Worm (Caenorhabditis elegans) whole organism, L3 larva: Measurements from ENCODE around the gene Y54G2A.12.
"Not testable (repeated sequence)": the region's sequence is repeated elsewhere in the genome, so short reads cannot be mapped to it uniquely, and the experiment has no call there.

Experiments
- R02D3.7 ChIP-seq: fragments of 150-350 bp; optimal IDR thresholded peaks from 2 replicates; lab custom pipeline; 2014; ENCODE audit warnings: missing biosample characterization, missing genetic modification characterization
- ZK546.5 ChIP-seq: sonication (generic microtip); optimal IDR thresholded peaks from 2 replicates; lab custom pipeline; 2017; ENCODE audit warnings: missing biosample characterization, missing genetic modification characterization
- ama-1 ChIP-seq: fragments of 150-350 bp; optimal IDR thresholded peaks from 2 replicates; lab custom pipeline; 2018
- ceh-16 ChIP-seq: sonication (generic microtip); optimal IDR thresholded peaks from 2 replicates; lab custom pipeline; 2017; ENCODE audit warnings: missing biosample characterization, missing genetic modification characterization
- ceh-28 ChIP-seq: fragments of 150-350 bp; optimal IDR thresholded peaks from 2 replicates; lab custom pipeline; 2014; ENCODE audit warnings: missing biosample characterization, missing genetic modification reagents, missing genetic modification characterization
- ceh-82 ChIP-seq: fragments of 150-350 bp; optimal IDR thresholded peaks from 2 replicates; lab custom pipeline; 2014; ENCODE audit warnings: missing biosample characterization, missing genetic modification characterization
- ceh-9 ChIP-seq: sonication (generic microtip); optimal IDR thresholded peaks from 2 replicates; lab custom pipeline; 2018; ENCODE audit warnings: missing biosample characterization, missing genetic modification characterization
- elt-2 ChIP-seq: sonication (generic microtip); optimal IDR thresholded peaks from 2 replicates; lab custom pipeline; 2016; ENCODE audit warnings: missing genetic modification reagents, mild to moderate bottlenecking, missing genetic modification characterization, missing compliant biosample characterization
- elt-3 ChIP-seq, 3 experiments: fragments of 150-350 bp in 1 of 3; sonication (generic microtip) in 2 of 3; optimal IDR thresholded peaks; 2 replicates in 2 of 3; 4 replicates in 1 of 3; lab custom pipeline; 2014 to 2017; ENCODE audit warnings: missing biosample characterization in 3 of 3, missing genetic modification characterization in 3 of 3
- fkh-10 ChIP-seq: sonication (generic microtip); optimal IDR thresholded peaks from 2 replicates; lab custom pipeline; 2017; ENCODE audit warnings: missing biosample characterization, missing genetic modification reagents, missing genetic modification characterization
- hmg-11 ChIP-seq: sonication (generic microtip); optimal IDR thresholded peaks from 2 replicates; lab custom pipeline; 2016; ENCODE audit warnings: missing genetic modification characterization, missing compliant biosample characterization
- jun-1 ChIP-seq: fragments of 150-350 bp; optimal IDR thresholded peaks from 2 replicates; lab custom pipeline; 2014; ENCODE audit warnings: missing biosample characterization, missing genetic modification reagents, missing genetic modification characterization
- lin-15B ChIP-seq: fragments of 150-350 bp; optimal IDR thresholded peaks from 2 replicates; lab custom pipeline; 2014; ENCODE audit warnings: missing biosample characterization, missing genetic modification characterization
- lin-39 ChIP-seq: fragments of 150-350 bp; optimal IDR thresholded peaks from 2 replicates; lab custom pipeline; 2018; ENCODE audit warnings: missing biosample characterization, missing genetic modification reagents, missing genetic modification characterization
- lsy-12 ChIP-seq: sonication (generic microtip); optimal IDR thresholded peaks from 2 replicates; lab custom pipeline; 2016; ENCODE audit warnings: mild to moderate bottlenecking, missing genetic modification characterization, missing compliant biosample characterization
- mdl-1 ChIP-seq: fragments of 150-350 bp; optimal IDR thresholded peaks from 2 replicates; lab custom pipeline; 2014; ENCODE audit warnings: missing biosample characterization, missing genetic modification characterization
- nfya-1 ChIP-seq: sonication (generic microtip); optimal IDR thresholded peaks from 2 replicates; lab custom pipeline; 2017; ENCODE audit warnings: missing genetic modification characterization, mild to moderate bottlenecking, missing compliant biosample characterization, antibody characterized with exemption, moderate library complexity; ENCODE audit not compliant: insufficient read depth
- nhr-11 ChIP-seq: fragments of 150-350 bp; optimal IDR thresholded peaks from 2 replicates; lab custom pipeline; 2014; ENCODE audit warnings: missing biosample characterization, missing genetic modification characterization
- nhr-12 ChIP-seq: fragments of 150-350 bp; optimal IDR thresholded peaks from 2 replicates; lab custom pipeline; 2014; ENCODE audit warnings: missing biosample characterization, missing genetic modification characterization
- nhr-23 ChIP-seq: fragments of 150-350 bp; optimal IDR thresholded peaks from 2 replicates; lab custom pipeline; 2014; ENCODE audit warnings: missing biosample characterization, missing genetic modification reagents, missing genetic modification characterization
- nhr-237 ChIP-seq: fragments of 150-350 bp; optimal IDR thresholded peaks from 2 replicates; lab custom pipeline; 2014; ENCODE audit warnings: missing biosample characterization, missing genetic modification characterization
- nhr-25 ChIP-seq: sonication (generic microtip); optimal IDR thresholded peaks from 2 replicates; lab custom pipeline; 2017; ENCODE audit warnings: missing biosample characterization, missing genetic modification characterization
- nhr-28 ChIP-seq: fragments of 150-350 bp; optimal IDR thresholded peaks from 2 replicates; lab custom pipeline; 2014; ENCODE audit warnings: missing biosample characterization, missing genetic modification characterization
- nhr-43 ChIP-seq: sonication (generic microtip); optimal IDR thresholded peaks from 2 replicates; lab custom pipeline; 2016; ENCODE audit warnings: mild to moderate bottlenecking, missing genetic modification characterization, missing compliant biosample characterization; ENCODE audit not compliant: poor library complexity, severe bottlenecking
- pha-4 ChIP-seq: fragments of 150-350 bp; optimal IDR thresholded peaks from 2 replicates; lab custom pipeline; 2014; ENCODE audit warnings: missing biosample characterization, missing genetic modification reagents, missing genetic modification characterization
- pqm-1 ChIP-seq: fragments of 150-350 bp; optimal IDR thresholded peaks from 2 replicates; lab custom pipeline; 2017; ENCODE audit warnings: missing biosample characterization, missing genetic modification characterization, inconsistent platforms
- skn-1 ChIP-seq: fragments of 150-350 bp; optimal IDR thresholded peaks from 2 replicates; lab custom pipeline; 2014; ENCODE audit warnings: missing biosample characterization, missing genetic modification characterization
- snpc-4 ChIP-seq: fragments of 150-350 bp; optimal IDR thresholded peaks from 2 replicates; lab custom pipeline; 2014; ENCODE audit warnings: missing biosample characterization, missing genetic modification characterization
- tbx-2 ChIP-seq: sonication (generic microtip); optimal IDR thresholded peaks from 2 replicates; lab custom pipeline; 2016; ENCODE audit warnings: mild to moderate bottlenecking, missing genetic modification characterization, missing compliant biosample characterization
- unc-62 ChIP-seq: fragments of 150-350 bp; sonication (generic microtip); optimal IDR thresholded peaks from 4 replicates; lab custom pipeline; 2014; ENCODE audit warnings: missing biosample characterization, missing genetic modification reagents, missing genetic modification characterization
- ztf-11 ChIP-seq: fragments of 150-350 bp; optimal IDR thresholded peaks from 2 replicates; lab custom pipeline; 2014; ENCODE audit warnings: missing biosample characterization, missing genetic modification characterization
- ztf-4 ChIP-seq: fragments of 150-350 bp; optimal IDR thresholded peaks from 2 replicates; lab custom pipeline; 2014; ENCODE audit warnings: missing biosample characterization, missing genetic modification characterization

Gene Y54G2A.12

ce11 chrIV:2799389-2799788 is 16.7 kb upstream of the Y54G2A.12 start, which contains the start of gene Y54G2A.10:
Gene Y54G2A.10, plus strand, starts transcription at chrIV:2799689.
- TF ChIP-seq ama-1 (lab: Kevin White, UChicago), result no peak
- no peak for TF ChIP-seq nhr-12 (tag; lab: Kevin White, UChicago)
- no peak for TF ChIP-seq nhr-237 (tag; lab: Kevin White, UChicago)
- no peak for TF ChIP-seq fkh-10 (GFP tag; lab: Kevin White, UChicago)
- TF ChIP-seq lsy-12 (tag; lab: Kevin White, UChicago), result no peak
- TF ChIP-seq ZK546.5, result no peak
- TF ChIP-seq ceh-16, result no peak
- TF ChIP-seq pqm-1 (tag; lab: Kevin White, UChicago), result no peak
- TF ChIP-seq ztf-11 (tag; lab: Kevin White, UChicago), result no peak
- TF ChIP-seq ceh-9 (tag; lab: Kevin White, UChicago), result no peak
- TF ChIP-seq ceh-82, result no peak
- TF ChIP-seq mdl-1 (tag; lab: Kevin White, UChicago), result no peak
- TF ChIP-seq nhr-28, result no peak
- TF ChIP-seq unc-62 (GFP tag; lab: Kevin White, UChicago), result no peak
- TF ChIP-seq nhr-43 (tag; lab: Kevin White, UChicago), result no peak
- no peak for TF ChIP-seq nhr-11 (tag; lab: Kevin White, UChicago)
- TF ChIP-seq nhr-25 (tag; lab: Kevin White, UChicago), result no peak
- TF ChIP-seq lin-15B, result no peak
- no peak for TF ChIP-seq R02D3.7 (tag; lab: Kevin White, UChicago)
- TF ChIP-seq jun-1, result no peak

DNA sequence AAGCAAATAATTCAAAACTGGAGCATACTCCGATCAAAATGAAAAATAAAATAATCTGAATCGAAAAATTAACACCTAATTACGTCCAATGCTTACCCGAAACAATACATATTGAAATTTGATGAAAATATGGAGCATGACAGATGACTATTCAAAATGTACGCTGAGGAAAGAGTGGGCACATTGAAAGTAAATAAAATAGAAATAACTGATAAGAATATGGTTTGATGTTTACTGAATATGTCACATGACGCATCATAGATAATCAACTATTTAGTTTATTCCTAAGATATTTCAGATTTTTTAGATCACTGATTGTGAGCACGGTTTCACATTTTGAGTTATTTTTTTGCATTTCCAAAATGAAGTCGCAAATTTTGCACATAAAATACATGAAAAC is 15.7 kb upstream of the Y54G2A.12 start, which contains the start of gene Y54G2A.52:
Y54G2A.52 (minus strand) TSS at position 348 of the 400 bp plus-strand sequence.
- TF ChIP-seq skn-1 (tag; lab: Kevin White, UChicago), result peak; percentile 35
- TF ChIP-seq pha-4 (tag; lab: Kevin White, UChicago), result peak; percentile 84
- TF ChIP-seq nfya-1, result no peak
- TF ChIP-seq lin-39 (tag; lab: Kevin White, UChicago), result no peak
- no peak for TF ChIP-seq ceh-16
- TF ChIP-seq pqm-1 (tag; lab: Kevin White, UChicago), result peak; percentile 74
- no peak for TF ChIP-seq nhr-28
- no peak for TF ChIP-seq ceh-9 (tag; lab: Kevin White, UChicago)
- TF ChIP-seq ztf-11 (tag; lab: Kevin White, UChicago), result no peak
- no peak for TF ChIP-seq ZK546.5
- TF ChIP-seq nhr-23 (tag; lab: Kevin White, UChicago), result no peak
- TF ChIP-seq elt-2 (tag; lab: Kevin White, UChicago), result peak; percentile 82
- TF ChIP-seq ama-1 (lab: Kevin White, UChicago), result no peak

ce11 chrIV:2793956-2794355 is 11.3 kb upstream of the Y54G2A.12 start:
- no peak for TF ChIP-seq ztf-4
- TF ChIP-seq R02D3.7 (tag; lab: Kevin White, UChicago), result no peak
- TF ChIP-seq nhr-237 (tag; lab: Kevin White, UChicago), result no peak
- no peak for TF ChIP-seq ama-1 (lab: Kevin White, UChicago)
- TF ChIP-seq nfya-1, result peak; percentile 88
- no peak for TF ChIP-seq skn-1 (tag; lab: Kevin White, UChicago)

DNA sequence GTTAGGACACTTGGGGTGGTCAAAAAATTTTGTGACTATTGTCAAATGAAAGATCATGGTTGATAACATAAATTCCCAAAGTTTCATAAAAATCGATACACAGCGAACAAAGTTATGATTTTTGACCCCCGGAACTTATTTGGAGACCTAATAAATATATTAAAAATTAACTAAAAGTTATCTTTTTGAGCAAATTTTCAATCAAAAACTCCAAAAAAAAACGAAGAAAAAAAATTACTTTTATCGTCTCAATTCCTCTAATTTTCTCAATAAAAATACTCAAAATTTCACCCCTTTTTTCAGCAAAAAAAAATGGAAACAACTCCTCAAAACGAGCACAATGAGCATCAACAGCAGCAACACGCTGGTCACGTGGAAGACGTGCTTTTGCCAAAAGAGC is 5.7 kb upstream of the Y54G2A.12 start, which contains the start of gene atln-1:
atln-1 (plus strand) TSS at position 301 of the 400 bp plus-strand sequence.
- not testable (repeated sequence) for TF ChIP-seq lin-39 (tag; lab: Kevin White, UChicago); snpc-4 (tag; lab: Kevin White, UChicago); unc-62 (GFP tag; lab: Kevin White, UChicago)

ce11 chrIV:2785057-2785456 is 2.4 kb upstream of the Y54G2A.12 start:
- no peak for TF ChIP-seq elt-3 (tag; optimal IDR thresholded peaks at IDR 0.05; lab: Kevin White, UChicago)
- peak; percentile 6 for TF ChIP-seq ceh-28 (tag; lab: Kevin White, UChicago)
- no peak for TF ChIP-seq hmg-11 (tag; lab: Kevin White, UChicago)
- peak; percentile 40 for TF ChIP-seq nhr-23 (tag; lab: Kevin White, UChicago)
- TF ChIP-seq pha-4 (tag; lab: Kevin White, UChicago), result peak; percentile 82
- peak; percentile 45 for TF ChIP-seq nfya-1
- TF ChIP-seq lin-15B, result peak; percentile 40
- peak; percentile 25 for TF ChIP-seq elt-2 (tag; lab: Kevin White, UChicago)
- TF ChIP-seq, all 47 proteins: peak for 6

ce11 chrIV:2777841-2778240 is 4.8 kb downstream of the Y54G2A.12 start, which contains the start of gene Y54G2A.72:
Gene Y54G2A.72, plus strand, starts transcription at chrIV:2778141.
- not testable (repeated sequence) for TF ChIP-seq tbx-2 (tag; lab: Kevin White, UChicago); elt-2 (tag; lab: Kevin White, UChicago); lin-15B
